Fruit fly (Drosophila melanogaster) whole organism, embryonic: ENCODE results near the gene CG7320.

Experiments
- CG10462 ChIP-seq: fragments of 200-800 bp; sonication (Bioruptor generic); optimal IDR thresholded peaks from 2 replicates; lab custom pipeline; 2016; ENCODE audit warnings: missing biosample characterization, missing genetic modification characterization
- CG11093 ChIP-seq: fragments of 200-800 bp; sonication (Bioruptor generic); IDR thresholded peaks from 3 replicates; pipeline ENCODE4 v1.3.6; 2022; ENCODE audit warnings: missing biosample characterization, missing genetic modification characterization
- CG12104 ChIP-seq: fragments of 200-800 bp; sonication (Bioruptor generic); optimal IDR thresholded peaks from 3 replicates; lab custom pipeline; 2016; ENCODE audit warnings: missing biosample characterization, missing genetic modification characterization
- CG12236 ChIP-seq: fragments of 200-800 bp; sonication (Bioruptor generic); optimal IDR thresholded peaks from 2 replicates; lab custom pipeline; 2016; ENCODE audit warnings: missing biosample characterization, missing genetic modification characterization
- CG12942 ChIP-seq: fragments of 200-800 bp; sonication (Bioruptor generic); optimal IDR thresholded peaks from 3 replicates; lab custom pipeline; 2016; ENCODE audit warnings: missing biosample characterization, missing genetic modification characterization
- CG13894 ChIP-seq: fragments of 200-800 bp; sonication (Bioruptor generic); optimal IDR thresholded peaks from 3 replicates; lab custom pipeline; 2018; ENCODE audit warnings: missing biosample characterization, mild to moderate bottlenecking, missing genetic modification characterization, moderate library complexity
- CG15479 ChIP-seq: fragments of 200-800 bp; sonication (Bioruptor generic); optimal IDR thresholded peaks from 3 replicates; lab custom pipeline; 2019; ENCODE audit warnings: missing biosample characterization, mild to moderate bottlenecking, missing genetic modification characterization, moderate library complexity
- CG15601 ChIP-seq: fragments of 200-800 bp; sonication (Bioruptor generic); optimal IDR thresholded peaks from 3 replicates; lab custom pipeline; 2019; ENCODE audit warnings: missing biosample characterization, mild to moderate bottlenecking, missing genetic modification characterization, moderate library complexity
- CG4282 ChIP-seq: fragments of 200-800 bp; sonication (Bioruptor generic); optimal IDR thresholded peaks from 2 replicates; lab custom pipeline; 2016; ENCODE audit warnings: missing biosample characterization, missing genetic modification characterization
- CG4424 ChIP-seq: fragments of 200-800 bp; sonication (Bioruptor generic); optimal IDR thresholded peaks from 3 replicates; lab custom pipeline; 2016; ENCODE audit warnings: missing biosample characterization, missing genetic modification characterization
- CG7271 ChIP-seq: fragments of 200-800 bp; sonication (Bioruptor generic); optimal IDR thresholded peaks from 2 replicates; lab custom pipeline; 2018; ENCODE audit warnings: missing biosample characterization, mild to moderate bottlenecking, missing genetic modification characterization, moderate library complexity
- CG7556 ChIP-seq: fragments of 200-800 bp; sonication (Bioruptor generic); optimal IDR thresholded peaks from 2 replicates; lab custom pipeline; 2017; ENCODE audit warnings: missing biosample characterization, mild to moderate bottlenecking, missing genetic modification characterization
- CG7928 ChIP-seq: fragments of 200-800 bp; sonication (Bioruptor generic); optimal IDR thresholded peaks from 2 replicates; lab custom pipeline; 2017; ENCODE audit warnings: missing biosample characterization, mild to moderate bottlenecking, missing genetic modification characterization
- CG8089 ChIP-seq: fragments of 200-800 bp; sonication (Bioruptor generic); optimal IDR thresholded peaks from 3 replicates; lab custom pipeline; 2016; ENCODE audit warnings: missing biosample characterization, missing genetic modification characterization
- CG9817 ChIP-seq: fragments of 200-800 bp; sonication (Bioruptor generic); optimal IDR thresholded peaks from 2 replicates; lab custom pipeline; 2018; ENCODE audit warnings: missing biosample characterization, mild to moderate bottlenecking, missing genetic modification characterization, moderate library complexity
- CHES-1-like ChIP-seq: fragments of 200-800 bp; sonication (Bioruptor generic); optimal IDR thresholded peaks from 2 replicates; lab custom pipeline; 2016; ENCODE audit warnings: missing biosample characterization, missing genetic modification characterization
- Camta ChIP-seq: fragments of 200-800 bp; sonication (Bioruptor generic); optimal IDR thresholded peaks from 2 replicates; lab custom pipeline; 2016; ENCODE audit warnings: missing biosample characterization, missing genetic modification characterization
- Dek ChIP-seq: fragments of 200-800 bp; sonication (Bioruptor generic); optimal IDR thresholded peaks from 3 replicates; lab custom pipeline; 2019; ENCODE audit warnings: missing biosample characterization, mild to moderate bottlenecking, missing genetic modification characterization, moderate library complexity
- Doc3 ChIP-seq: fragments of 200-800 bp; sonication (Bioruptor generic); IDR thresholded peaks from 3 replicates; pipeline ENCODE4 v1.3.6; 2022; ENCODE audit warnings: missing biosample characterization, missing genetic modification characterization; ENCODE audit not compliant: partially characterized antibody
- Elba2 ChIP-seq: fragments of 200-800 bp; sonication (Bioruptor generic); optimal IDR thresholded peaks from 3 replicates; lab custom pipeline; 2016; ENCODE audit warnings: missing biosample characterization, missing genetic modification characterization
- Ets65A ChIP-seq: fragments of 200-800 bp; sonication (Bioruptor generic); peaks from one replicate; lab custom pipeline; 2016; ENCODE audit warnings: missing biosample characterization, missing genetic modification characterization
- HLH4C ChIP-seq: fragments of 200-800 bp; sonication (Bioruptor generic); IDR thresholded peaks from 3 replicates; pipeline ENCODE4 v1.3.6; 2022; ENCODE audit warnings: missing biosample characterization, missing genetic modification characterization; ENCODE audit not compliant: partially characterized antibody
- Kr ChIP-seq: fragments of 200-800 bp; sonication (Bioruptor generic); optimal IDR thresholded peaks from 2 replicates; lab custom pipeline; 2017; ENCODE audit warnings: missing biosample characterization, mild to moderate bottlenecking, missing genetic modification characterization
- Oaz ChIP-seq: fragments of 200-800 bp; sonication (Bioruptor generic); IDR thresholded peaks from 2 replicates; pipeline ENCODE4 v1.3.6; 2022; ENCODE audit warnings: missing biosample characterization, missing genetic modification characterization
- Side ChIP-seq: fragments of 200-800 bp; sonication (Bioruptor generic); optimal IDR thresholded peaks from 2 replicates; lab custom pipeline; 2016; ENCODE audit warnings: missing biosample characterization, missing genetic modification characterization
- Sox102F ChIP-seq: fragments of 200-800 bp; sonication (Bioruptor generic); optimal IDR thresholded peaks from 2 replicates; lab custom pipeline; 2018; ENCODE audit warnings: missing biosample characterization, mild to moderate bottlenecking, missing genetic modification characterization, moderate library complexity
- TFAM ChIP-seq: fragments of 200-800 bp; sonication (Bioruptor generic); optimal IDR thresholded peaks from 2 replicates; lab custom pipeline; 2017; ENCODE audit warnings: missing biosample characterization, missing genetic modification characterization, inconsistent platforms
- Tbp ChIP-seq: fragments of >200 bp; optimal IDR thresholded peaks from 2 replicates; lab custom pipeline; 2018; ENCODE audit warnings: missing biosample characterization, missing genetic modification characterization
- aop ChIP-seq: fragments of 200-800 bp; sonication (Bioruptor generic); IDR thresholded peaks from 2 replicates; pipeline ENCODE4 v1.3.6; 2022; ENCODE audit warnings: missing biosample characterization, missing genetic modification characterization
- ara ChIP-seq: fragments of 200-800 bp; sonication (Bioruptor generic); IDR thresholded peaks from 2 replicates; pipeline ENCODE4 v1.3.6; 2022; ENCODE audit warnings: missing biosample characterization, missing genetic modification characterization
- bcd ChIP-seq: fragments of 200-800 bp; sonication (Bioruptor generic); optimal IDR thresholded peaks from 2 replicates; lab custom pipeline; 2017; ENCODE audit warnings: missing biosample characterization, mild to moderate bottlenecking, missing genetic modification characterization
- bsh ChIP-seq, 2 experiments: fragments of 200-800 bp; sonication (Bioruptor generic); optimal IDR thresholded peaks; 2 replicates each; lab custom pipeline; 2017 to 2018; ENCODE audit warnings: mild to moderate bottlenecking in 2 of 2, missing biosample characterization in 2 of 2, missing genetic modification characterization in 2 of 2, moderate library complexity in 1 of 2
- cg ChIP-seq: fragments of 200-800 bp; sonication (Bioruptor generic); optimal IDR thresholded peaks from 3 replicates; lab custom pipeline; 2019; ENCODE audit warnings: missing biosample characterization, mild to moderate bottlenecking, missing genetic modification characterization, moderate library complexity
- chn ChIP-seq: fragments of 200-800 bp; sonication (Bioruptor generic); optimal IDR thresholded peaks from 2 replicates; lab custom pipeline; 2016; ENCODE audit warnings: missing biosample characterization, missing genetic modification characterization
- crol ChIP-seq: fragments of 200-800 bp; sonication (Bioruptor generic); IDR thresholded peaks from 2 replicates; pipeline ENCODE4 v1.3.6; 2022; ENCODE audit warnings: missing biosample characterization, missing genetic modification characterization
- dimm ChIP-seq: fragments of 200-800 bp; sonication (Bioruptor generic); IDR thresholded peaks from 2 replicates; pipeline ENCODE4 v1.3.6; 2022; ENCODE audit warnings: missing biosample characterization, missing genetic modification characterization
- ewg ChIP-seq: fragments of 200-800 bp; sonication (Bioruptor generic); optimal IDR thresholded peaks from 3 replicates; lab custom pipeline; 2017; ENCODE audit warnings: mild to moderate bottlenecking, missing biosample characterization, missing genetic modification reagents, missing genetic modification characterization
- gsb ChIP-seq: fragments of 200-800 bp; sonication (Bioruptor generic); IDR thresholded peaks from 2 replicates; pipeline ENCODE4 v1.3.6; 2022; ENCODE audit warnings: missing biosample characterization, missing genetic modification characterization
- inv ChIP-seq: fragments of 200-800 bp; sonication (Bioruptor generic); IDR thresholded peaks from 2 replicates; pipeline ENCODE4 v1.3.6; 2022; ENCODE audit warnings: missing biosample characterization, missing genetic modification characterization; ENCODE audit not compliant: partially characterized antibody
- klu ChIP-seq: fragments of 200-800 bp; sonication (Bioruptor generic); IDR thresholded peaks from 2 replicates; pipeline ENCODE4 v1.3.6; 2022; ENCODE audit warnings: missing biosample characterization, missing genetic modification characterization
- lbe ChIP-seq: fragments of 200-800 bp; sonication (Bioruptor generic); optimal IDR thresholded peaks from 2 replicates; lab custom pipeline; 2016; ENCODE audit warnings: missing biosample characterization, mild to moderate bottlenecking, missing genetic modification characterization
- nmo ChIP-seq: fragments of 200-800 bp; sonication (Bioruptor generic); optimal IDR thresholded peaks from 2 replicates; lab custom pipeline; 2018; ENCODE audit warnings: missing biosample characterization, mild to moderate bottlenecking, missing genetic modification characterization, moderate library complexity
- pnt ChIP-seq: fragments of 200-800 bp; sonication (Bioruptor generic); optimal IDR thresholded peaks from 3 replicates; lab custom pipeline; 2016; ENCODE audit warnings: missing biosample characterization, missing genetic modification characterization
- repo ChIP-seq: fragments of 200-800 bp; sonication (Bioruptor generic); optimal IDR thresholded peaks from 2 replicates; lab custom pipeline; 2016; ENCODE audit warnings: missing biosample characterization, missing genetic modification characterization
- seq ChIP-seq: fragments of 200-800 bp; sonication (Bioruptor generic); IDR thresholded peaks from 2 replicates; pipeline ENCODE4 v1.3.6; 2022; ENCODE audit warnings: missing biosample characterization, missing genetic modification characterization
- sob ChIP-seq: fragments of 200-800 bp; sonication (Bioruptor generic); IDR thresholded peaks from 2 replicates; pipeline ENCODE4 v1.3.6; 2022; ENCODE audit warnings: missing biosample characterization, missing genetic modification characterization
- tap ChIP-seq: fragments of 200-800 bp; optimal IDR thresholded peaks from 3 replicates; lab custom pipeline; 2019; ENCODE audit warnings: missing biosample characterization, mild to moderate bottlenecking, missing genetic modification characterization, moderate library complexity
- tll ChIP-seq, 2 experiments: fragments of 200-800 bp in 1 of 2; fragments of >200 bp in 1 of 2; sonication (Bioruptor generic) in 1 of 2; optimal IDR thresholded peaks; 2 replicates each; lab custom pipeline; 2017 to 2019; ENCODE audit warnings: missing biosample characterization in 2 of 2, missing genetic modification characterization in 2 of 2, mild to moderate bottlenecking in 1 of 2, moderate library complexity in 1 of 2
- tna ChIP-seq: fragments of 200-800 bp; sonication (Bioruptor generic); IDR thresholded peaks from 2 replicates; pipeline ENCODE4 v1.3.6; 2022; ENCODE audit warnings: missing biosample characterization, missing genetic modification characterization; ENCODE audit not compliant: partially characterized antibody
- tx ChIP-seq: fragments of 200-800 bp; sonication (Bioruptor generic); optimal IDR thresholded peaks from 2 replicates; lab custom pipeline; 2016; ENCODE audit warnings: missing biosample characterization, missing genetic modification characterization
- vfl ChIP-seq: fragments of 200-800 bp; sonication (Bioruptor generic); optimal IDR thresholded peaks from 2 replicates; lab custom pipeline; 2016; ENCODE audit warnings: missing biosample characterization, missing genetic modification characterization

Gene CG7320

DNA sequence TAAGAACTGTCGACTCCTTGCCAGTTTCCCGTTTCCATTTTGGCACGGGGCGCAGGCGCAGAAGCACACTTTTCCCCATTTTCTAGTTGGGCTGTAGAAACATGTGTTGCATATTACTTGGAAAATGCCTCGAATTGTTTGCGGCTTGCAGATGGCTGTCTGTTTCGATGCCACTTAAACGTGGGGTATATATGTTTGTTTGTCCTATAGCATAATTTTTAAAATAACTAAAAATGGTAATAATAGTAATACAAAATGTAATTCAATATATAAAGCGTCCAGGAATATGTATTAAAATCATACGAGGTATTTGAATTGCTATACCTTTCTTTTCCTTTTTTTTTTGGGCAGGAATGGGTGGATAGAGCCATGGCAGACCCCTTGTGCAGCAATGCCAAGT is 49.4 kb downstream of the CG7320 start (continued):
- TF ChIP-seq CG4424 (GFP tag; lab: Kevin White, UChicago) (peak; percentile 61), cg (no peak), ewg (peak; percentile 58), tx (GFP tag; lab: Kevin White, UChicago) (no peak), Tbp (no peak), Doc3 (GFP tag; lab: Robert Waterston, UW) (no peak), CHES-1-like (GFP tag; lab: Kevin White, UChicago) (no peak), Side (GFP tag; lab: Kevin White, UChicago) (no peak), seq (GFP tag; lab: Robert Waterston, UW) (no peak), aop (GFP tag; lab: Robert Waterston, UW) (no peak), tna (no peak), bcd (GFP tag; lab: Kevin White, UChicago) (peak; percentile 41), inv (GFP tag; lab: Robert Waterston, UW) (no peak), CG9817 (tag; lab: Kevin White, UChicago) (no peak), gsb (GFP tag; lab: Robert Waterston, UW) (no peak), Sox102F (peak; percentile 86), tll (GFP tag; optimal IDR thresholded peaks at IDR 0.05; lab: Kevin White, UChicago) (no peak), HLH4C (GFP tag; lab: Robert Waterston, UW) (no peak), CG7271 (tag; lab: Kevin White, UChicago) (no peak), CG11093 (GFP tag; lab: Robert Waterston, UW) (peak; percentile 57; the same call in 1 of the 3 replicates), CG13894 (tag; lab: Kevin White, UChicago) (no peak), CG12104 (GFP tag; lab: Kevin White, UChicago) (no peak), klu (no peak), TFAM (GFP tag; lab: Kevin White, UChicago) (no peak), Ets65A (no peak), Camta (GFP tag; lab: Kevin White, UChicago) (no peak), CG8089 (no peak), sob (GFP tag; lab: Robert Waterston, UW) (no peak; the same call in 1 of the 2 replicates), vfl (GFP tag; lab: Kevin White, UChicago) (no peak), CG4282 (GFP tag; lab: Kevin White, UChicago) (no peak), Oaz (no peak), CG10462 (GFP tag; lab: Kevin White, UChicago) (no peak), ara (GFP tag; lab: Robert Waterston, UW) (peak; percentile 89), CG7556 (GFP tag; lab: Kevin White, UChicago) (peak; percentile 39), Elba2 (no peak), lbe (GFP tag; lab: Kevin White, UChicago) (no peak), Dek (tag; lab: Kevin White, UChicago) (no peak), CG15479 (GFP tag; lab: Kevin White, UChicago) (no peak), pnt (GFP tag; lab: Kevin White, UChicago) (no peak), repo (GFP tag; lab: Kevin White, UChicago) (no peak), bsh (GFP tag; optimal IDR thresholded peaks at IDR 0.05; lab: Kevin White, UChicago) (peak in 1 of 2 experiments; percentile 90), nmo (GFP tag; lab: Kevin White, UChicago) (peak; percentile 83), CG12942 (GFP tag; lab: Kevin White, UChicago) (no peak), CG15601 (tag; lab: Kevin White, UChicago) (peak; percentile 83), crol (GFP tag; lab: Robert Waterston, UW) (no peak), tap (tag; lab: Kevin White, UChicago) (peak; percentile 5), CG7928 (GFP tag; lab: Kevin White, UChicago) (no peak), chn (GFP tag; lab: Kevin White, UChicago) (no peak), Kr (GFP tag; lab: Kevin White, UChicago) (no peak), dimm (no peak), CG12236 (GFP tag; lab: Kevin White, UChicago) (no peak)
